Worm (Caenorhabditis elegans) whole organism, late embryonic: ENCODE measurements around the gene grl-12.
A peak's percentile ranks its signal among the peaks of the same experiment; 100 is the strongest.

Source experiments
- ceh-18 ChIP-seq: sonication (generic microtip); optimal IDR thresholded peaks from 2 replicates; lab custom pipeline; 2016; ENCODE audit warnings: missing genetic modification characterization, missing compliant biosample characterization
- elt-2 ChIP-seq: sonication (generic microtip); optimal IDR thresholded peaks from 2 replicates; lab custom pipeline; 2016; ENCODE audit warnings: missing genetic modification reagents, missing genetic modification characterization, missing compliant biosample characterization
- nfya-1 ChIP-seq: sonication (generic microtip); optimal IDR thresholded peaks from 2 replicates; lab custom pipeline; 2017; ENCODE audit warnings: missing genetic modification characterization, mild to moderate bottlenecking, missing compliant biosample characterization, antibody characterized with exemption, moderate library complexity
- nhr-11 ChIP-seq: fragments of 150-350 bp; optimal IDR thresholded peaks from 2 replicates; lab custom pipeline; 2014; ENCODE audit warnings: missing biosample characterization, missing genetic modification characterization
- tbx-2 ChIP-seq: sonication (generic microtip); optimal IDR thresholded peaks from 2 replicates; lab custom pipeline; 2016; ENCODE audit warnings: missing genetic modification characterization, missing compliant biosample characterization
- tbx-7 ChIP-seq: sonication (generic microtip); optimal IDR thresholded peaks from 2 replicates; lab custom pipeline; 2016; ENCODE audit warnings: missing genotype, missing genetic modification characterization, missing compliant biosample characterization
- unc-42 ChIP-seq: sonication (generic microtip); optimal IDR thresholded peaks from 2 replicates; lab custom pipeline; 2016; ENCODE audit warnings: missing genotype, missing genetic modification characterization, missing compliant biosample characterization
- unc-86 ChIP-seq: sonication (generic microtip); optimal IDR thresholded peaks from 2 replicates; lab custom pipeline; 2016; ENCODE audit warnings: missing genetic modification characterization, missing compliant biosample characterization

DNA sequence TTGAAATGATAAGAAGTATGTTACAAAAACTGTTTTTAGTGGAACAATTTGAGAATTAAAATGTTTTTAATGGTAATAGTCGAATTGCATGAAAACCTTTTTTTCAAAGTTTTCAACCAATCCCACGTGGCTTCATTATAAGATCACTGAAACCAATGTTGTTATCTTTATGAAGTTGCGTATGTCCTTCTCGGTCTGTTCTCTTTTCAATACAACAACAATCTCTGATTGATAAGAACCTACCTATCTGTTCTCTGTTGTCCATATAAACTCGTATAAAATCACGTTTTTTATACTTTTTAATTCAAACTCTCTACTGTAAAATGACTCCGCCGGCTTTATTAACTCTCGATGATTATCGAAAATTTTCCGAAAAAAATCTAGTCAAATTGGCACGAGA, 33.5 kb downstream of the grl-12 start, which contains the start of gene F41E6.5:
- no peak for TF ChIP-seq unc-42 (tag; lab: Kevin White, UChicago)
- TF ChIP-seq ceh-18 (tag; lab: Kevin White, UChicago): no peak
- no peak for TF ChIP-seq nfya-1 (tag; lab: Kevin White, UChicago)
- TF ChIP-seq tbx-7 (tag; lab: Kevin White, UChicago): no peak
- no peak for TF ChIP-seq tbx-2 (tag; lab: Kevin White, UChicago)
- no peak for TF ChIP-seq nhr-11 (tag; lab: Kevin White, UChicago)
- peak; percentile 65 for TF ChIP-seq elt-2 (tag; lab: Kevin White, UChicago)
- TF ChIP-seq unc-86 (tag; lab: Kevin White, UChicago): no peak
